Worm (Caenorhabditis elegans): ENCODE measurements around the gene gldi-3.

DNA sequence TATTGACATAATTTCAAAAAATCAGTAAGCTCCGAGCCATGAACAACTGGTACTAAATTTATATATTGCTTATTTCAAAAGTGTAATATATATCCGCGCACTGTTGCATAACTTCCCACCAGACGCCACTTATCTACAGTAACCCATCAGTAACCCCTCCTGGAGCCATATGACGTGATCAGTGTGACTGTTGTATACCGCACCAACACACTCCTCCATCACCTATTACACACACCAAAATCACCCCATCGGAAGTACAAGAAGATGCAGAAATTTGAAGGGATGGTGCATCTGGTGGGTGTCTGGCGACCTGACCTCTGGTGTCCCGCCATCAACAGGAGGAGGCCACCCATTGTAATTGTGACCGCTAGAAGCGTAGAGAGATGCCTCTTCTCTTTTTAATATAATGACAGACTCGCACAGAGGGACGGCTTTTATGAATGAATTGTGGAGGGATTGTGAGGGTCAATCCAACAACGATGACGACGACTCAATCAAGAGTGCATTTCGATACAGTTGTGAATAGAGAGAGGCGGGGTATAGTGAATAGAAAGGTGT is 17.0 kb downstream of the gldi-3 start:
- no peak for TF ChIP-seq flt-1 (GFP tag; IDR thresholded peaks at IDR 0.05)
- no peak for TF ChIP-seq ama-1 (optimal IDR thresholded peaks at IDR 0.05)
- no peak for TF ChIP-seq ceh-13 (GFP tag; optimal IDR thresholded peaks at IDR 0.05)
- no peak for TF ChIP-seq hmbx-1 (tag; optimal IDR thresholded peaks at IDR 0.05)
- TF ChIP-seq ets-7 (tag; optimal IDR thresholded peaks at IDR 0.05), result peak; percentile 2
- TF ChIP-seq ceh-36 (tag; optimal IDR thresholded peaks at IDR 0.05), result no peak
- TF ChIP-seq B0310.2 (tag; optimal IDR thresholded peaks at IDR 0.05), result peak; percentile 14
- no peak for TF ChIP-seq pes-1 (GFP tag; IDR thresholded peaks at IDR 0.05)
- TF ChIP-seq scrt-1 (GFP tag; IDR thresholded peaks at IDR 0.05), result no peak
- no peak for TF ChIP-seq tra-4 (tag; optimal IDR thresholded peaks at IDR 0.05)

All from whole organism, early embryonic.